Fruit fly (Drosophila melanogaster): Measurements from ENCODE around the gene Taf4.

dm6 chr3L:16105528-16105927, 7.5 kb upstream of the Taf4 start, which contains the start of the genes IntS9 and CG43295:
- TF ChIP-seq CG11617 (GFP tag; optimal IDR thresholded peaks at IDR 0.05) (peak; percentile 78), tj (GFP tag; optimal IDR thresholded peaks at IDR 0.05) (peak; percentile 48), Mnt (GFP tag; optimal IDR thresholded peaks at IDR 0.05) (peak; percentile 81), Crg-1 (GFP tag; optimal IDR thresholded peaks at IDR 0.05) (peak; percentile 64), pad (GFP tag; optimal IDR thresholded peaks at IDR 0.05) (peak; percentile 52), CG12768 (GFP tag; optimal IDR thresholded peaks at IDR 0.05) (peak; percentile 77), Hr96 (GFP tag; optimal IDR thresholded peaks at IDR 0.05) (peak; percentile 86), CG7045 (GFP tag; optimal IDR thresholded peaks at IDR 0.05) (peak; percentile 45)
